Fruit fly (Drosophila melanogaster) whole organism, embryonic: ENCODE measurements around the gene Exo70.

Experiments
- Atf-2 ChIP-seq: fragments of 200-800 bp; sonication (Bioruptor generic); optimal IDR thresholded peaks from 2 replicates; lab custom pipeline; 2016; ENCODE audit warnings: missing biosample characterization, missing genetic modification characterization
- Bdp1 ChIP-seq: fragments of 200-800 bp; sonication (Bioruptor generic); optimal IDR thresholded peaks from 3 replicates; lab custom pipeline; 2016; ENCODE audit warnings: missing biosample characterization, missing genetic modification characterization
- CG1024 ChIP-seq: fragments of 200-800 bp; sonication (Bioruptor generic); IDR thresholded peaks from 2 replicates; pipeline ENCODE4 v1.3.6; 2022; ENCODE audit warnings: missing biosample characterization, missing genetic modification characterization
- CG11456 ChIP-seq: fragments of 200-800 bp; sonication (Bioruptor generic); IDR thresholded peaks from 3 replicates; pipeline ENCODE4 v1.3.6; 2022; ENCODE audit warnings: missing biosample characterization, missing genetic modification characterization
- CG11723 ChIP-seq: fragments of 200-800 bp; sonication (Bioruptor generic); optimal IDR thresholded peaks from 2 replicates; lab custom pipeline; 2017; ENCODE audit warnings: missing biosample characterization, mild to moderate bottlenecking, missing genetic modification characterization
- CG12155 ChIP-seq: fragments of 200-800 bp; sonication (Bioruptor generic); optimal IDR thresholded peaks from 3 replicates; lab custom pipeline; 2016; ENCODE audit warnings: missing biosample characterization, missing genetic modification characterization
- CG12219 ChIP-seq: fragments of 200-800 bp; sonication (Bioruptor generic); optimal IDR thresholded peaks from 3 replicates; lab custom pipeline; 2018; ENCODE audit warnings: missing biosample characterization, mild to moderate bottlenecking, missing genetic modification characterization
- CG13424 ChIP-seq: fragments of 200-800 bp; sonication (Bioruptor generic); optimal IDR thresholded peaks from 2 replicates; lab custom pipeline; 2019; ENCODE audit warnings: missing biosample characterization, mild to moderate bottlenecking, missing genetic modification characterization, moderate library complexity
- CG14441 ChIP-seq: fragments of 200-800 bp; sonication (Bioruptor generic); IDR thresholded peaks from 2 replicates; pipeline ENCODE4 v1.3.6; 2022; ENCODE audit warnings: missing biosample characterization, missing genetic modification characterization
- CG16779 ChIP-seq: fragments of 200-800 bp; sonication (Bioruptor generic); IDR thresholded peaks from 2 replicates; pipeline ENCODE4 v1.3.6; 2022; ENCODE audit warnings: missing biosample characterization, missing genetic modification characterization
- CG17328 ChIP-seq: fragments of 200-800 bp; sonication (Bioruptor generic); IDR thresholded peaks from 2 replicates; pipeline ENCODE4 v1.3.6; 2022; ENCODE audit warnings: missing biosample characterization, missing genetic modification characterization
- CG17385 ChIP-seq: fragments of 200-800 bp; sonication (Bioruptor generic); optimal IDR thresholded peaks from 3 replicates; lab custom pipeline; 2018; ENCODE audit warnings: missing biosample characterization, mild to moderate bottlenecking, missing genetic modification characterization
- CG2120 ChIP-seq: fragments of 200-800 bp; sonication (Bioruptor generic); optimal IDR thresholded peaks from 3 replicates; lab custom pipeline; 2016; ENCODE audit warnings: missing biosample characterization, missing genetic modification characterization
- CG30020 ChIP-seq: fragments of 200-800 bp; optimal IDR thresholded peaks from 2 replicates; lab custom pipeline; 2019; ENCODE audit warnings: missing biosample characterization, mild to moderate bottlenecking, missing genetic modification characterization, moderate library complexity
- CG31441 ChIP-seq: fragments of 200-800 bp; sonication (Bioruptor generic); IDR thresholded peaks from 2 replicates; pipeline ENCODE4 v1.3.6; 2022; ENCODE audit warnings: missing biosample characterization, missing genetic modification characterization
- CG33557 ChIP-seq: fragments of 200-800 bp; sonication (Bioruptor generic); optimal IDR thresholded peaks from 2 replicates; lab custom pipeline; 2019; ENCODE audit warnings: missing biosample characterization, mild to moderate bottlenecking, missing genetic modification characterization, moderate library complexity
- CG3847 ChIP-seq: fragments of 200-800 bp; sonication (Bioruptor generic); IDR thresholded peaks from 2 replicates; pipeline ENCODE4 v1.3.6; 2022; ENCODE audit warnings: missing biosample characterization, missing genetic modification characterization
- CG42726 ChIP-seq: fragments of 200-800 bp; sonication (Bioruptor generic); IDR thresholded peaks from 2 replicates; pipeline ENCODE4 v1.3.6; 2022; ENCODE audit warnings: missing biosample characterization, missing genetic modification characterization; ENCODE audit not compliant: partially characterized antibody
- CG4617 ChIP-seq: fragments of 200-800 bp; sonication (Bioruptor generic); optimal IDR thresholded peaks from 3 replicates; lab custom pipeline; 2016; ENCODE audit warnings: missing biosample characterization, missing genetic modification characterization, borderline replicate concordance
- CG5180 ChIP-seq: fragments of 200-800 bp; sonication (Bioruptor generic); optimal IDR thresholded peaks from 3 replicates; lab custom pipeline; 2017; ENCODE audit warnings: missing biosample characterization, missing genetic modification characterization, mild to moderate bottlenecking, moderate library complexity, missing genetic modification reagents
- CG6254 ChIP-seq: fragments of 200-800 bp; sonication (Bioruptor generic); optimal IDR thresholded peaks from 3 replicates; lab custom pipeline; 2017; ENCODE audit warnings: mild to moderate bottlenecking, missing biosample characterization, missing genetic modification reagents, missing genetic modification characterization
- CG6683 ChIP-seq: fragments of 200-800 bp; sonication (Bioruptor generic); optimal IDR thresholded peaks from 2 replicates; lab custom pipeline; 2017; ENCODE audit warnings: missing biosample characterization, mild to moderate bottlenecking, missing genetic modification characterization, missing genetic modification reagents
- CG7987 ChIP-seq: fragments of 200-800 bp; sonication (Bioruptor generic); optimal IDR thresholded peaks from 2 replicates; lab custom pipeline; 2018; ENCODE audit warnings: missing biosample characterization, mild to moderate bottlenecking, missing genetic modification characterization, moderate library complexity
- CG9215 ChIP-seq: fragments of 200-800 bp; sonication (Bioruptor generic); IDR thresholded peaks from 2 replicates; pipeline ENCODE4 v1.3.6; 2022; ENCODE audit warnings: missing biosample characterization, missing genetic modification characterization
- CG9817 ChIP-seq: fragments of 200-800 bp; sonication (Bioruptor generic); optimal IDR thresholded peaks from 2 replicates; lab custom pipeline; 2018; ENCODE audit warnings: missing biosample characterization, mild to moderate bottlenecking, missing genetic modification characterization, moderate library complexity
- CTCF ChIP-seq: fragments of 200-800 bp; sonication (Bioruptor generic); optimal IDR thresholded peaks from 2 replicates; lab custom pipeline; 2017; ENCODE audit warnings: missing biosample characterization, mild to moderate bottlenecking, missing genetic modification characterization, moderate library complexity
- CoRest ChIP-seq: fragments of 200-800 bp; sonication (Bioruptor generic); optimal IDR thresholded peaks from 3 replicates; lab custom pipeline; 2018; ENCODE audit warnings: missing biosample characterization, mild to moderate bottlenecking, missing genetic modification characterization, moderate library complexity
- D ChIP-seq, 2 experiments: fragments of 200-800 bp in 1 of 2; fragments of >200 bp in 1 of 2; sonication (Bioruptor generic) in 1 of 2; optimal IDR thresholded peaks; 2 replicates in 1 of 2; 3 replicates in 1 of 2; lab custom pipeline; 2017; ENCODE audit warnings: mild to moderate bottlenecking in 1 of 2, missing biosample characterization in 1 of 2, missing genetic modification characterization in 1 of 2, missing genetic modification reagents in 1 of 2
- Dp ChIP-seq: fragments of 200-800 bp; sonication (Bioruptor generic); optimal IDR thresholded peaks from 2 replicates; lab custom pipeline; 2018; ENCODE audit warnings: missing biosample characterization, mild to moderate bottlenecking, missing genetic modification characterization, moderate library complexity
- Fer1 ChIP-seq: fragments of 200-800 bp; sonication (Bioruptor generic); optimal IDR thresholded peaks from 2 replicates; lab custom pipeline; 2017; ENCODE audit warnings: missing biosample characterization, mild to moderate bottlenecking, missing genetic modification characterization
- Gug ChIP-seq: fragments of 200-800 bp; sonication (Bioruptor generic); IDR thresholded peaks from 4 replicates; pipeline ENCODE4 v1.3.6; 2022; ENCODE audit warnings: missing biosample characterization, missing genetic modification characterization
- MTF-1 ChIP-seq: fragments of 200-800 bp; sonication (Bioruptor generic); optimal IDR thresholded peaks from 2 replicates; lab custom pipeline; 2018; ENCODE audit warnings: missing biosample characterization, mild to moderate bottlenecking, missing genetic modification characterization, borderline replicate concordance
- Poxn ChIP-seq: fragments of 200-800 bp; sonication (Bioruptor generic); IDR thresholded peaks from 2 replicates; pipeline ENCODE4 v1.3.6; 2022; ENCODE audit warnings: missing biosample characterization, missing genetic modification characterization
- Sin3A ChIP-seq: fragments of >200 bp; optimal IDR thresholded peaks from 2 replicates; lab custom pipeline; 2018
- Trl ChIP-seq, 3 experiments: fragments of >200 bp in 2 of 3; fragments of 200-800 bp in 1 of 3; sonication (Bioruptor generic) in 1 of 3; optimal IDR thresholded peaks; 2 replicates in 1 of 3; 3 replicates in 2 of 3; lab custom pipeline; 2016 to 2017; ENCODE audit warnings: missing biosample characterization in 1 of 3, missing genetic modification characterization in 1 of 3
- btn ChIP-seq: fragments of 200-800 bp; sonication (Bioruptor generic); optimal IDR thresholded peaks from 2 replicates; lab custom pipeline; 2016; ENCODE audit warnings: missing biosample characterization, missing genetic modification characterization
- dpn ChIP-seq, 2 experiments: fragments of 200-800 bp; sonication (Bioruptor generic); optimal IDR thresholded peaks; 3 replicates each; lab custom pipeline; 2016; ENCODE audit warnings: missing biosample characterization in 2 of 2, missing genetic modification characterization in 2 of 2
- esg ChIP-seq: fragments of 200-800 bp; sonication (Bioruptor generic); conservative IDR thresholded peaks from 2 replicates; pipeline ENCODE4 v1.3.6; 2022; ENCODE audit warnings: missing biosample characterization, missing genetic modification characterization
- eyg ChIP-seq: fragments of 200-800 bp; sonication (Bioruptor generic); optimal IDR thresholded peaks from 3 replicates; lab custom pipeline; 2016; ENCODE audit warnings: missing biosample characterization, missing genetic modification characterization
- fd102C ChIP-seq: fragments of 200-800 bp; sonication (Bioruptor generic); optimal IDR thresholded peaks from 2 replicates; lab custom pipeline; 2018; ENCODE audit warnings: missing biosample characterization, mild to moderate bottlenecking, missing genetic modification characterization, moderate library complexity
- fru ChIP-seq: fragments of >200 bp; optimal IDR thresholded peaks from 2 replicates; lab custom pipeline; 2017
- grn ChIP-seq: fragments of 200-800 bp; sonication (Bioruptor generic); optimal IDR thresholded peaks from 3 replicates; lab custom pipeline; 2017; ENCODE audit warnings: missing biosample characterization, missing genetic modification characterization
- jumu ChIP-seq: fragments of 200-800 bp; sonication (Bioruptor generic); optimal IDR thresholded peaks from 3 replicates; lab custom pipeline; 2016; ENCODE audit warnings: missing biosample characterization, missing genetic modification characterization
- knrl ChIP-seq: fragments of 200-800 bp; sonication (Bioruptor generic); IDR thresholded peaks from 3 replicates; pipeline ENCODE4 v1.3.6; 2022; ENCODE audit warnings: missing biosample characterization, missing genetic modification characterization; ENCODE audit not compliant: partially characterized antibody
- luna ChIP-seq: fragments of 200-800 bp; sonication (Bioruptor generic); optimal IDR thresholded peaks from 2 replicates; lab custom pipeline; 2016; ENCODE audit warnings: missing biosample characterization, missing genetic modification characterization
- phol ChIP-seq: fragments of 200-800 bp; sonication (Bioruptor generic); optimal IDR thresholded peaks from 3 replicates; lab custom pipeline; 2018; ENCODE audit warnings: missing biosample characterization, mild to moderate bottlenecking, missing genetic modification characterization, moderate library complexity
- scrt ChIP-seq: fragments of 200-800 bp; sonication (Bioruptor generic); optimal IDR thresholded peaks from 2 replicates; lab custom pipeline; 2018; ENCODE audit warnings: missing biosample characterization, mild to moderate bottlenecking, missing genetic modification characterization, moderate library complexity
- twi ChIP-seq: fragments of 200-800 bp; optimal IDR thresholded peaks from 2 replicates; lab custom pipeline; 2019; ENCODE audit warnings: missing biosample characterization, mild to moderate bottlenecking, missing genetic modification characterization, moderate library complexity
- usp ChIP-seq: fragments of >200 bp; optimal IDR thresholded peaks from 2 replicates; lab custom pipeline; 2017; ENCODE audit warnings: missing biosample characterization, missing genetic modification characterization
- wek ChIP-seq: fragments of 200-800 bp; sonication (Bioruptor generic); optimal IDR thresholded peaks from 3 replicates; lab custom pipeline; 2018; ENCODE audit warnings: missing biosample characterization, mild to moderate bottlenecking, missing genetic modification characterization, moderate library complexity
- wor ChIP-seq: fragments of 200-800 bp; sonication (Bioruptor generic); IDR thresholded peaks from 2 replicates; pipeline ENCODE4 v1.3.6; 2022; ENCODE audit warnings: missing biosample characterization, missing genetic modification characterization

The Exo70 gene

dm6 chr3L:8424831-8425336, 13.2 kb downstream of the Exo70 start, which contains the start of gene Cbl (continued):
- TF ChIP-seq CG17385 (GFP tag; lab: Kevin White, UChicago) (peak; percentile 99), CTCF (GFP tag; lab: Kevin White, UChicago) (no peak), CG2120 (GFP tag; lab: Kevin White, UChicago) (no peak), CG4617 (GFP tag; lab: Kevin White, UChicago) (peak; percentile 95), CG17328 (no peak), Poxn (GFP tag; lab: Robert Waterston, UW) (no peak), fru (lab: Kevin White, UChicago) (no peak), knrl (GFP tag; lab: Robert Waterston, UW) (peak; percentile 22; the same call in 1 of the 3 replicates), Trl (optimal IDR thresholded peaks at IDR 0.05; lab: Kevin White, UChicago) (no peak), Trl (GFP tag; optimal IDR thresholded peaks at IDR 0.05; lab: Kevin White, UChicago) (no peak), wor (GFP tag; lab: Robert Waterston, UW) (no peak), CG7987 (peak; percentile 68), CG33557 (GFP tag; lab: Kevin White, UChicago) (peak; percentile 17), Dp (GFP tag; lab: Kevin White, UChicago) (peak; percentile 58), MTF-1 (GFP tag; lab: Kevin White, UChicago) (peak; percentile 52), phol (tag; lab: Kevin White, UChicago) (peak; percentile 99), btn (no peak), Fer1 (GFP tag; lab: Kevin White, UChicago) (peak; percentile 49), D (optimal IDR thresholded peaks at IDR 0.05; lab: Kevin White, UChicago) (no peak), D (GFP tag; optimal IDR thresholded peaks at IDR 0.05; lab: Kevin White, UChicago) (no peak), CG14441 (no peak), CG6254 (GFP tag; lab: Kevin White, UChicago) (no peak), Gug (GFP tag; lab: Robert Waterston, UW) (no peak), CG6683 (GFP tag; lab: Kevin White, UChicago) (peak; percentile 12), scrt (GFP tag; lab: Kevin White, UChicago) (no peak), Bdp1 (GFP tag; lab: Kevin White, UChicago) (no peak), CG11723 (GFP tag; lab: Kevin White, UChicago) (no peak), CG9817 (no peak), wek (GFP tag; lab: Kevin White, UChicago) (peak; percentile 9), CG12155 (peak; percentile 56), CG1024 (GFP tag; lab: Robert Waterston, UW) (no peak), eyg (GFP tag; lab: Kevin White, UChicago) (no peak), twi (tag; lab: Kevin White, UChicago) (no peak), Sin3A (lab: Kevin White, UChicago) (peak; percentile 79), fd102C (peak; percentile 10), CG13424 (no peak), CG5180 (GFP tag; lab: Kevin White, UChicago) (no peak), CG9215 (GFP tag; lab: Robert Waterston, UW) (no peak), CG30020 (tag; lab: Kevin White, UChicago) (no peak), jumu (GFP tag; lab: Kevin White, UChicago) (no peak), luna (GFP tag; lab: Kevin White, UChicago) (no peak), CG31441 (GFP tag; lab: Robert Waterston, UW) (no peak), esg (no peak), Atf-2 (peak; percentile 7), CG3847 (GFP tag; lab: Robert Waterston, UW) (peak; percentile 34; the same call in 1 of the 2 replicates), dpn (GFP tag; optimal IDR thresholded peaks at IDR 0.05; lab: Kevin White, UChicago) (peak in 1 of 2 experiments; percentile 5), CG42726 (GFP tag; lab: Robert Waterston, UW) (0 out of 2 replicates have a peak, but pooled peaks have one; percentile 41), CG16779 (GFP tag; lab: Robert Waterston, UW) (no peak), CoRest (tag; lab: Kevin White, UChicago) (no peak), CG11456 (no peak), usp (GFP tag; lab: Kevin White, UChicago) (no peak), grn (GFP tag; lab: Kevin White, UChicago) (no peak), CG12219 (GFP tag; lab: Kevin White, UChicago) (no peak)
